Worm (Caenorhabditis elegans): ENCODE results near the gene gtap-2.

DNA sequence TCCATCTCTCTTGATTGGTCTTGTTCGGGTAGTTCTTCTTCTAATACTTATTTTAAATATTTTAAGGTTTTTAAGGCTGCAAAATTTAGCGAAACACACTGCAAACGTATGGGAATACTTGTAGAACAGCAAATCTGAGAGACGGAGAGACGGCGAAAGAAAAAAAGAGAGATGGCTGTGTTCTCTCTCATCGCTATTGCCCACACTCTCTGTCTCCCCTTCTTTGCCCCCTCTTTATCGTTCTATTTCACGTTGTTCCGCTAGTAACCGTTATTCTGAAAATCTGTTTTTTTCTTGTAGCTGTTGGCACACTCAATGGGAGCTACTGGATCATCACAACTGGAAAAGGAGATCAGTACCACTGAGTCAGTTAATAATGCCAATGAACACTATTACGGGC is 32.0 kb upstream of the gtap-2 start, which contains the start of gene usp-46:
- TF ChIP-seq elt-3 (tag; optimal IDR thresholded peaks at IDR 0.05) (no peak), unc-98 (GFP tag; IDR thresholded peaks at IDR 0.05) (no peak)

All from whole organism, L1 larva.